Fruit fly (Drosophila melanogaster) whole organism, embryonic: Measurements from ENCODE around the gene CG10254.

ENCODE experiments used
- B-H2 ChIP-seq: fragments of 200-800 bp; sonication (Bioruptor generic); optimal IDR thresholded peaks from 2 replicates; lab custom pipeline; 2018; ENCODE audit warnings: missing biosample characterization, mild to moderate bottlenecking, missing genetic modification characterization
- CG10147 ChIP-seq: fragments of 200-800 bp; sonication (Bioruptor generic); optimal IDR thresholded peaks from 2 replicates; lab custom pipeline; 2019; ENCODE audit warnings: missing biosample characterization, mild to moderate bottlenecking, missing genetic modification characterization, moderate library complexity
- CG10209 ChIP-seq: fragments of 200-800 bp; sonication (Bioruptor generic); optimal IDR thresholded peaks from 3 replicates; lab custom pipeline; 2017; ENCODE audit warnings: missing biosample characterization, mild to moderate bottlenecking, missing genetic modification characterization, missing genetic modification reagents
- CG10543 ChIP-seq: fragments of 200-800 bp; sonication (Bioruptor generic); optimal IDR thresholded peaks from 3 replicates; lab custom pipeline; 2017; ENCODE audit warnings: missing biosample characterization, mild to moderate bottlenecking, missing genetic modification characterization, moderate library complexity
- CG12659 ChIP-seq: fragments of 200-800 bp; sonication (Bioruptor generic); optimal IDR thresholded peaks from 3 replicates; lab custom pipeline; 2017; ENCODE audit warnings: mild to moderate bottlenecking, missing biosample characterization, missing genetic modification reagents, missing genetic modification characterization
- CG13296 ChIP-seq: fragments of 200-800 bp; sonication (Bioruptor generic); optimal IDR thresholded peaks from 3 replicates; lab custom pipeline; 2018; ENCODE audit warnings: missing biosample characterization, mild to moderate bottlenecking, missing genetic modification characterization
- CG13894 ChIP-seq: fragments of 200-800 bp; sonication (Bioruptor generic); optimal IDR thresholded peaks from 3 replicates; lab custom pipeline; 2018; ENCODE audit warnings: missing biosample characterization, mild to moderate bottlenecking, missing genetic modification characterization, moderate library complexity
- CG14014 ChIP-seq: fragments of 200-800 bp; sonication (Bioruptor generic); IDR thresholded peaks from 2 replicates; pipeline ENCODE4 v1.3.6; 2022; ENCODE audit warnings: missing biosample characterization, missing genetic modification characterization
- CG14050 ChIP-seq: fragments of 200-800 bp; sonication (Bioruptor generic); IDR thresholded peaks from 3 replicates; pipeline ENCODE4 v1.3.6; 2022; ENCODE audit warnings: missing biosample characterization, missing genetic modification characterization
- CG31224 ChIP-seq: fragments of 200-800 bp; sonication (Bioruptor generic); IDR thresholded peaks from 2 replicates; pipeline ENCODE4 v1.3.6; 2022; ENCODE audit warnings: missing biosample characterization, missing genetic modification characterization
- CG31441 ChIP-seq: fragments of 200-800 bp; sonication (Bioruptor generic); IDR thresholded peaks from 2 replicates; pipeline ENCODE4 v1.3.6; 2022; ENCODE audit warnings: missing biosample characterization, missing genetic modification characterization
- CG32767 ChIP-seq: fragments of 200-800 bp; sonication (Bioruptor generic); IDR thresholded peaks from 2 replicates; pipeline ENCODE4 v1.3.6; 2022; ENCODE audit warnings: missing biosample characterization, missing genetic modification characterization
- CG5953 ChIP-seq: fragments of 200-800 bp; sonication (Bioruptor generic); IDR thresholded peaks from 2 replicates; pipeline ENCODE4 v1.3.6; 2022; ENCODE audit warnings: missing biosample characterization, missing genetic modification characterization
- CG6254 ChIP-seq: fragments of 200-800 bp; sonication (Bioruptor generic); optimal IDR thresholded peaks from 3 replicates; lab custom pipeline; 2017; ENCODE audit warnings: mild to moderate bottlenecking, missing biosample characterization, missing genetic modification reagents, missing genetic modification characterization
- CG6765 ChIP-seq: fragments of 200-800 bp; sonication (Bioruptor generic); optimal IDR thresholded peaks from 3 replicates; lab custom pipeline; 2017; ENCODE audit warnings: missing biosample characterization, mild to moderate bottlenecking, missing genetic modification characterization
- CG8388 ChIP-seq: fragments of 200-800 bp; sonication (Bioruptor generic); optimal IDR thresholded peaks from 2 replicates; lab custom pipeline; 2019; ENCODE audit warnings: missing biosample characterization, mild to moderate bottlenecking, missing genetic modification characterization, moderate library complexity
- CG8944 ChIP-seq: fragments of 200-800 bp; sonication (Bioruptor generic); optimal IDR thresholded peaks from 3 replicates; lab custom pipeline; 2016; ENCODE audit warnings: missing biosample characterization, missing genetic modification characterization
- Chrac-16 ChIP-seq: fragments of 200-800 bp; sonication (Bioruptor generic); optimal IDR thresholded peaks from 3 replicates; lab custom pipeline; 2016; ENCODE audit warnings: missing biosample characterization, missing genetic modification characterization
- D ChIP-seq, 2 experiments: fragments of 200-800 bp in 1 of 2; fragments of >200 bp in 1 of 2; sonication (Bioruptor generic) in 1 of 2; optimal IDR thresholded peaks; 2 replicates in 1 of 2; 3 replicates in 1 of 2; lab custom pipeline; 2017; ENCODE audit warnings: mild to moderate bottlenecking in 1 of 2, missing biosample characterization in 1 of 2, missing genetic modification characterization in 1 of 2, missing genetic modification reagents in 1 of 2
- Dll ChIP-seq: fragments of 200-800 bp; sonication (Bioruptor generic); IDR thresholded peaks from 4 replicates; pipeline ENCODE4 v1.3.6; 2022; ENCODE audit warnings: missing biosample characterization, missing genetic modification characterization; ENCODE audit not compliant: partially characterized antibody
- ERR ChIP-seq: fragments of 200-800 bp; sonication (Bioruptor generic); optimal IDR thresholded peaks from 2 replicates; lab custom pipeline; 2016; ENCODE audit warnings: missing biosample characterization, missing genetic modification characterization
- Hr39 ChIP-seq: fragments of >200 bp; optimal IDR thresholded peaks from 2 replicates; lab custom pipeline; 2017
- Hr78 ChIP-seq, 2 experiments: fragments of 200-800 bp in 1 of 2; fragments of >200 bp in 1 of 2; sonication (Bioruptor generic) in 1 of 2; optimal IDR thresholded peaks; 2 replicates each; lab custom pipeline; 2017 to 2019; ENCODE audit warnings: missing biosample characterization in 2 of 2, missing genetic modification characterization in 2 of 2, mild to moderate bottlenecking in 1 of 2, moderate library complexity in 1 of 2
- Max ChIP-seq: fragments of 200-800 bp; sonication (Bioruptor generic); optimal IDR thresholded peaks from 2 replicates; lab custom pipeline; 2016; ENCODE audit warnings: missing biosample characterization, mild to moderate bottlenecking, missing genetic modification characterization
- Myb ChIP-seq: fragments of 200-800 bp; sonication (Bioruptor generic); optimal IDR thresholded peaks from 2 replicates; lab custom pipeline; 2016; ENCODE audit warnings: missing biosample characterization, missing genetic modification characterization
- NFAT ChIP-seq: fragments of 200-800 bp; sonication (Bioruptor generic); IDR thresholded peaks from 2 replicates; pipeline ENCODE4 v1.3.6; 2022; ENCODE audit warnings: missing biosample characterization, missing genetic modification characterization
- Opbp ChIP-seq: fragments of 200-800 bp; sonication (Bioruptor generic); IDR thresholded peaks from 3 replicates; pipeline ENCODE4 v1.3.6; 2022; ENCODE audit warnings: missing biosample characterization, missing genetic modification characterization; ENCODE audit not compliant: partially characterized antibody
- Pdp1 ChIP-seq, 2 experiments: fragments of 200-800 bp; sonication (Bioruptor generic); optimal IDR thresholded peaks; 3 replicates each; lab custom pipeline; 2016; ENCODE audit warnings: missing biosample characterization in 2 of 2, missing genetic modification characterization in 2 of 2, mild to moderate bottlenecking in 1 of 2, moderate library complexity in 1 of 2
- Ravus ChIP-seq: fragments of 200-800 bp; sonication (Bioruptor generic); IDR thresholded peaks from 2 replicates; pipeline ENCODE4 v1.3.6; 2022; ENCODE audit warnings: missing biosample characterization, missing genetic modification characterization
- Scr ChIP-seq: fragments of 200-800 bp; sonication (Bioruptor generic); IDR thresholded peaks from 2 replicates; pipeline ENCODE4 v1.3.6; 2022; ENCODE audit warnings: missing biosample characterization, missing genetic modification characterization; ENCODE audit not compliant: partially characterized antibody
- Xbp1 ChIP-seq: fragments of 200-800 bp; sonication (Bioruptor generic); optimal IDR thresholded peaks from 3 replicates; lab custom pipeline; 2016; ENCODE audit warnings: missing biosample characterization, mild to moderate bottlenecking, missing genetic modification characterization
- aop ChIP-seq: fragments of 200-800 bp; sonication (Bioruptor generic); IDR thresholded peaks from 2 replicates; pipeline ENCODE4 v1.3.6; 2022; ENCODE audit warnings: missing biosample characterization, missing genetic modification characterization
- crc ChIP-seq: fragments of 200-800 bp; sonication (Bioruptor generic); optimal IDR thresholded peaks from 2 replicates; lab custom pipeline; 2016; ENCODE audit warnings: missing biosample characterization, missing genetic modification characterization
- en ChIP-seq: fragments of 200-800 bp; sonication (Bioruptor generic); optimal IDR thresholded peaks from 2 replicates; lab custom pipeline; 2016; ENCODE audit warnings: missing biosample characterization, missing genetic modification characterization
- ewg ChIP-seq: fragments of 200-800 bp; sonication (Bioruptor generic); optimal IDR thresholded peaks from 3 replicates; lab custom pipeline; 2017; ENCODE audit warnings: mild to moderate bottlenecking, missing biosample characterization, missing genetic modification reagents, missing genetic modification characterization
- fd64A ChIP-seq: fragments of 200-800 bp; sonication (Bioruptor generic); optimal IDR thresholded peaks from 3 replicates; lab custom pipeline; 2018; ENCODE audit warnings: missing biosample characterization, mild to moderate bottlenecking, missing genetic modification characterization
- gsb ChIP-seq: fragments of 200-800 bp; sonication (Bioruptor generic); IDR thresholded peaks from 2 replicates; pipeline ENCODE4 v1.3.6; 2022; ENCODE audit warnings: missing biosample characterization, missing genetic modification characterization
- gt ChIP-seq: fragments of 200-800 bp; sonication (Bioruptor generic); IDR thresholded peaks from 2 replicates; pipeline ENCODE4 v1.3.6; 2022; ENCODE audit warnings: missing biosample characterization, missing genetic modification characterization
- ind ChIP-seq: fragments of 200-800 bp; sonication (Bioruptor generic); optimal IDR thresholded peaks from 3 replicates; lab custom pipeline; 2016; ENCODE audit warnings: missing biosample characterization, missing genetic modification characterization
- kay ChIP-seq: fragments of 200-800 bp; sonication (Bioruptor generic); optimal IDR thresholded peaks from 2 replicates; lab custom pipeline; 2016; ENCODE audit warnings: missing biosample characterization, missing genetic modification characterization
- org-1 ChIP-seq: fragments of 200-800 bp; sonication (Bioruptor generic); optimal IDR thresholded peaks from 2 replicates; lab custom pipeline; 2017; ENCODE audit warnings: missing biosample characterization, missing genetic modification characterization
- rib ChIP-seq: fragments of 200-800 bp; sonication (Bioruptor generic); IDR thresholded peaks from 2 replicates; pipeline ENCODE4 v1.3.6; 2022; ENCODE audit warnings: missing biosample characterization, missing genetic modification characterization
- row ChIP-seq: fragments of 200-800 bp; sonication (Bioruptor generic); IDR thresholded peaks from 3 replicates; pipeline ENCODE4 v1.3.6; 2022; ENCODE audit warnings: missing biosample characterization, missing genetic modification characterization
- sisA ChIP-seq: fragments of 200-800 bp; sonication (Bioruptor generic); IDR thresholded peaks from 2 replicates; pipeline ENCODE4 v1.3.6; 2022; ENCODE audit warnings: missing biosample characterization, missing genetic modification characterization
- stc ChIP-seq: fragments of 200-800 bp; sonication (Bioruptor generic); IDR thresholded peaks from 2 replicates; pipeline ENCODE4 v1.3.6; 2022; ENCODE audit warnings: missing biosample characterization, missing genetic modification characterization
- toy ChIP-seq: fragments of 200-800 bp; sonication (Bioruptor generic); IDR thresholded peaks from 2 replicates; pipeline ENCODE4 v1.3.6; 2022; ENCODE audit warnings: missing biosample characterization, missing genetic modification characterization
- unc-4 ChIP-seq: fragments of 200-800 bp; sonication (Bioruptor generic); IDR thresholded peaks from 2 replicates; pipeline ENCODE4 v1.3.6; 2022; ENCODE audit warnings: missing biosample characterization, missing genetic modification characterization; ENCODE audit not compliant: partially characterized antibody
- vfl ChIP-seq: fragments of 200-800 bp; sonication (Bioruptor generic); optimal IDR thresholded peaks from 2 replicates; lab custom pipeline; 2016; ENCODE audit warnings: missing biosample characterization, missing genetic modification characterization
- vnd ChIP-seq: fragments of 200-800 bp; sonication (Bioruptor generic); IDR thresholded peaks from 3 replicates; pipeline ENCODE4 v1.3.6; 2022; ENCODE audit warnings: missing biosample characterization, missing genetic modification characterization; ENCODE audit not compliant: partially characterized antibody
- vvl ChIP-seq: fragments of 200-800 bp; sonication (Bioruptor generic); IDR thresholded peaks from 2 replicates; pipeline ENCODE4 v1.3.6; 2022; ENCODE audit warnings: missing biosample characterization, missing genetic modification characterization
- wek ChIP-seq: fragments of 200-800 bp; sonication (Bioruptor generic); optimal IDR thresholded peaks from 3 replicates; lab custom pipeline; 2018; ENCODE audit warnings: missing biosample characterization, mild to moderate bottlenecking, missing genetic modification characterization, moderate library complexity

The CG10254 gene

DNA sequence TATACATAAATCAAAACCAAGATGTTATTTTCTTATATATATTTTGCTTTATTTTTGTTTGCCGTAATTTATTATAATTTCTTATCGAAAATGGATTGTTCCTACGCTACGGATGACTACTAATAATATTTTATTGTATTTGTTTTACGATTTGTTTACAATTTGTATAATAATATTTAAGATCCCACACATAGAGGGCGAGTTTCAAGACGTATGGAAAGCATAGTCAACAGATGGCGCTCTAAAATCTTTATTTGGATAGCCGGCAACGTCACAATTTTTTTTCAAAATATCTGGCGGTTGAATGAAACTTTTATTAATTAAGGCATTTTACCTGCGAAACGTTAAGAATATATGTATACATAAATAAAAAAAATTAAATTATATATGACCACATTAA lies 27.2 kb upstream of the CG10254 start (continued):
- TF ChIP-seq CG31224 (GFP tag; lab: Robert Waterston, UW) (no peak), vnd (GFP tag; lab: Robert Waterston, UW) (no peak), ewg (GFP tag; lab: Kevin White, UChicago) (no peak), ERR (GFP tag; lab: Kevin White, UChicago) (no peak), org-1 (GFP tag; lab: Kevin White, UChicago) (no peak), Max (no peak), CG10543 (GFP tag; lab: Kevin White, UChicago) (no peak), Pdp1 (GFP tag; optimal IDR thresholded peaks at IDR 0.05; lab: Kevin White, UChicago) (peak in 1 of 2 experiments; percentile 3), fd64A (GFP tag; lab: Kevin White, UChicago) (no peak), NFAT (peak; percentile 32; the same call in 1 of the 2 replicates), gsb (GFP tag; lab: Robert Waterston, UW) (no peak), Hr39 (lab: Kevin White, UChicago) (no peak), unc-4 (GFP tag; lab: Robert Waterston, UW) (no peak), row (GFP tag; lab: Robert Waterston, UW) (no peak), CG6765 (GFP tag; lab: Kevin White, UChicago) (no peak), CG13894 (tag; lab: Kevin White, UChicago) (peak; percentile 83), CG8944 (no peak), CG6254 (GFP tag; lab: Kevin White, UChicago) (no peak), sisA (GFP tag; lab: Robert Waterston, UW) (no peak), CG10209 (GFP tag; lab: Kevin White, UChicago) (no peak), CG8388 (GFP tag; lab: Kevin White, UChicago) (no peak), Xbp1 (GFP tag; lab: Kevin White, UChicago) (peak; percentile 55), Opbp (no peak), Dll (GFP tag; lab: Robert Waterston, UW) (no peak), Chrac-16 (no peak), gt (GFP tag; lab: Robert Waterston, UW) (no peak), D (optimal IDR thresholded peaks at IDR 0.05; lab: Kevin White, UChicago) (no peak), D (GFP tag; optimal IDR thresholded peaks at IDR 0.05; lab: Kevin White, UChicago) (no peak), CG14014 (GFP tag; lab: Robert Waterston, UW) (no peak), Myb (GFP tag; lab: Kevin White, UChicago) (peak; percentile 70), rib (GFP tag; lab: Robert Waterston, UW) (no peak), CG10147 (GFP tag; lab: Kevin White, UChicago) (peak; percentile 36), CG31441 (GFP tag; lab: Robert Waterston, UW) (0 out of 2 replicates have a peak, but pooled peaks have one; percentile 13), toy (GFP tag; lab: Robert Waterston, UW) (no peak), B-H2 (GFP tag; lab: Kevin White, UChicago) (peak; percentile 72), Ravus (GFP tag; lab: Robert Waterston, UW) (no peak), kay (peak; percentile 8), vvl (peak; percentile 40; the same call in 1 of the 2 replicates), Scr (GFP tag; lab: Robert Waterston, UW) (no peak), stc (GFP tag; lab: Robert Waterston, UW) (no peak), ind (GFP tag; lab: Kevin White, UChicago) (peak; percentile 21), CG12659 (peak; percentile 61), wek (GFP tag; lab: Kevin White, UChicago) (no peak), CG32767 (no peak), crc (GFP tag; lab: Kevin White, UChicago) (no peak), CG5953 (GFP tag; lab: Robert Waterston, UW) (no peak), aop (GFP tag; lab: Robert Waterston, UW) (no peak), CG14050 (GFP tag; lab: Robert Waterston, UW) (no peak), Hr78 (GFP tag; optimal IDR thresholded peaks at IDR 0.05; lab: Kevin White, UChicago) (no peak), CG13296 (GFP tag; lab: Kevin White, UChicago) (peak; percentile 19), vfl (no peak), en (no peak)
